Fruit fly (Drosophila melanogaster) whole organism, adult: ENCODE results near the gene CG7739.
A peak's percentile ranks its signal among the peaks of the same experiment; 100 is the strongest.

Experiments used
- CG11617 ChIP-seq: fragments of 200-800 bp; sonication (Bioruptor generic); optimal IDR thresholded peaks from 2 replicates; lab custom pipeline; 2017; ENCODE audit warnings: mild to moderate bottlenecking, missing biosample characterization, missing genetic modification reagents, missing genetic modification characterization
- CG12768 ChIP-seq: fragments of 200-800 bp; sonication (Bioruptor generic); optimal IDR thresholded peaks from 2 replicates; lab custom pipeline; 2017; ENCODE audit warnings: missing biosample characterization, missing genetic modification characterization, mild to moderate bottlenecking, moderate library complexity, missing genetic modification reagents
- CG14711 ChIP-seq: fragments of 200-800 bp; sonication (Bioruptor generic); optimal IDR thresholded peaks from 2 replicates; lab custom pipeline; 2018; ENCODE audit warnings: missing biosample characterization, mild to moderate bottlenecking, missing genetic modification characterization, moderate library complexity
- CG1620 ChIP-seq: fragments of 200-800 bp; sonication (Bioruptor generic); optimal IDR thresholded peaks from 2 replicates; lab custom pipeline; 2016; ENCODE audit warnings: missing biosample characterization, missing genetic modification characterization
- CG33017 ChIP-seq: fragments of 200-800 bp; sonication (Bioruptor generic); optimal IDR thresholded peaks from 2 replicates; lab custom pipeline; 2018; ENCODE audit warnings: missing biosample characterization, mild to moderate bottlenecking, missing genetic modification characterization, moderate library complexity
- CG5204 ChIP-seq: fragments of 200-800 bp; sonication (Bioruptor generic); optimal IDR thresholded peaks from 2 replicates; lab custom pipeline; 2016; ENCODE audit warnings: missing biosample characterization, missing genetic modification characterization
- CG7045 ChIP-seq: fragments of 200-800 bp; sonication (Bioruptor generic); optimal IDR thresholded peaks from 2 replicates; lab custom pipeline; 2017; ENCODE audit warnings: missing biosample characterization, mild to moderate bottlenecking, missing genetic modification characterization
- CG7101 ChIP-seq: fragments of 200-800 bp; sonication (Bioruptor generic); optimal IDR thresholded peaks from 2 replicates; lab custom pipeline; 2018; ENCODE audit warnings: missing biosample characterization, mild to moderate bottlenecking, missing genetic modification characterization, moderate library complexity
- Clk ChIP-seq: fragments of 200-800 bp; sonication (Bioruptor generic); optimal IDR thresholded peaks from 2 replicates; lab custom pipeline; 2017; ENCODE audit warnings: missing biosample characterization, missing genetic modification characterization
- Crg-1 ChIP-seq: fragments of 200-800 bp; sonication (Bioruptor generic); optimal IDR thresholded peaks from 2 replicates; lab custom pipeline; 2016; ENCODE audit warnings: missing biosample characterization, missing genetic modification characterization
- Hr96 ChIP-seq: fragments of 200-800 bp; sonication (Bioruptor generic); optimal IDR thresholded peaks from 2 replicates; lab custom pipeline; 2016; ENCODE audit warnings: missing biosample characterization, missing genetic modification characterization
- Mnt ChIP-seq: fragments of 200-800 bp; sonication (Bioruptor generic); optimal IDR thresholded peaks from 2 replicates; lab custom pipeline; 2016; ENCODE audit warnings: missing biosample characterization, mild to moderate bottlenecking, missing genetic modification characterization
- bab1 ChIP-seq: fragments of 200-800 bp; sonication (Bioruptor generic); optimal IDR thresholded peaks from 3 replicates; lab custom pipeline; 2019; ENCODE audit warnings: missing biosample characterization, mild to moderate bottlenecking, missing genetic modification characterization, moderate library complexity
- cic ChIP-seq: fragments of 200-800 bp; sonication (Bioruptor generic); optimal IDR thresholded peaks from 2 replicates; lab custom pipeline; 2017; ENCODE audit warnings: missing biosample characterization, mild to moderate bottlenecking, missing genetic modification characterization, moderate library complexity
- cnc ChIP-seq, 2 experiments: fragments of >200 bp; optimal IDR thresholded peaks; 2 replicates each; lab custom pipeline; 2017
- kay ChIP-seq: fragments of 200-800 bp; sonication (Bioruptor generic); peaks from one replicate; lab custom pipeline; 2016; ENCODE audit warnings: missing biosample characterization, missing genetic modification characterization, borderline replicate concordance
- ovo ChIP-seq: fragments of 200-800 bp; sonication (Bioruptor generic); optimal IDR thresholded peaks from 2 replicates; lab custom pipeline; 2016; ENCODE audit warnings: missing biosample characterization, missing genetic modification characterization
- pad ChIP-seq: fragments of 200-800 bp; sonication (Bioruptor generic); optimal IDR thresholded peaks from 3 replicates; lab custom pipeline; 2017; ENCODE audit warnings: missing biosample characterization, missing genetic modification characterization, mild to moderate bottlenecking, moderate library complexity, missing genetic modification reagents
- tj ChIP-seq: fragments of 200-800 bp; sonication (Bioruptor generic); optimal IDR thresholded peaks from 3 replicates; lab custom pipeline; 2017; ENCODE audit warnings: missing biosample characterization, mild to moderate bottlenecking, missing genetic modification characterization, moderate library complexity
- toe ChIP-seq: fragments of 200-800 bp; sonication (Bioruptor generic); optimal IDR thresholded peaks from 2 replicates; lab custom pipeline; 2016; ENCODE audit warnings: missing biosample characterization, missing genetic modification characterization

CG7739 gene

dm6 chr3L:15576357-15576756 is 13.5 kb upstream of the CG7739 start, which contains the start of gene Ufsp2:
Gene Ufsp2, plus strand, starts transcription at chr3L:15576570.
- no peak for TF ChIP-seq toe (GFP tag; lab: Kevin White, UChicago)

DNA sequence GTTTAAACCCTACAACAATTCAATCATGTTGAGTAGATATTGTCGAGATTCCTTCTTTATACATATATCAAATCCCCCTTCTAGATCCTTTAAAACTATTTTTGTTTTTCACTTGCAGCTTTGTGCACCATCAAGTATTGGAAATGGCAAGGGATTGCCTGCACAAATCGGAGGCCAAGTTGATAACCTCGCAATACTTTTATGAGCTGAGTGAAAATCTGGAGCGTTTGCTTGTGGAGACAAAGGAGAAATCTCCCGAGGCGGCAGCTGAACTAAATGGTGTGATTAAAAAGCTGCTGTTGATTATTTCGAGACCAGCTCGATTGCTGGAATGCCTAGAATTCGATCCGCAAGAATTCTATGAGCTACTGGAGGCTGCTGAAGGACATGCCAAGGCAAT is 7.7 kb upstream of the CG7739 start:
- TF ChIP-seq toe (GFP tag; lab: Kevin White, UChicago), result no peak
- no peak for TF ChIP-seq cic (GFP tag; lab: Kevin White, UChicago)
- TF ChIP-seq tj, result no peak
- no peak for TF ChIP-seq cnc (optimal IDR thresholded peaks at IDR 0.05; lab: Kevin White, UChicago)
- no peak for TF ChIP-seq pad (GFP tag; lab: Kevin White, UChicago)
- no peak for TF ChIP-seq CG12768 (GFP tag; lab: Kevin White, UChicago)

DNA sequence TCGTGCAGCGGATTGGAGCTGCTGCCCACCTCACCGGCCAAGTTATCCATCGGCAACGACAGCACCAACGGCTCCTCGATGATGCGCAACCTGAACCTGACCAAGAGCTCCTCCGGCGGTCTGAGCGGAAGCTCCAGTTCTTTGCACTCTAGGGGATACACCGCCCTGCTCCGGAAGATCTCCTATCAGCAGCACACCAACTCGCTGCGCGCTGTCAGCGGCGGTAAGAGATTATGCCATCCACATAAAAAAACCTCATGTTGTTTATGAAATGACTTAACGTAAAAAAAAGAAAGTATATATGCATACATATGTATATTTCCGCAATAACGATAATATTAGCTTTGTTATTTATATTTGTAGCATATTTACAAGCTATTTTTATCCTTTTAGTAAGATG is 5.9 kb upstream of the CG7739 start:
- TF ChIP-seq CG11617, result no peak
- no peak for TF ChIP-seq CG1620 (GFP tag; lab: Kevin White, UChicago)
- TF ChIP-seq CG7101, result no peak
- TF ChIP-seq CG5204 (GFP tag; lab: Kevin White, UChicago), result no peak
- no peak for TF ChIP-seq Clk
- TF ChIP-seq ovo, result no peak
- TF ChIP-seq toe (GFP tag; lab: Kevin White, UChicago), result no peak
- TF ChIP-seq tj, result no peak
- TF ChIP-seq CG33017 (tag; lab: Kevin White, UChicago), result no peak

DNA sequence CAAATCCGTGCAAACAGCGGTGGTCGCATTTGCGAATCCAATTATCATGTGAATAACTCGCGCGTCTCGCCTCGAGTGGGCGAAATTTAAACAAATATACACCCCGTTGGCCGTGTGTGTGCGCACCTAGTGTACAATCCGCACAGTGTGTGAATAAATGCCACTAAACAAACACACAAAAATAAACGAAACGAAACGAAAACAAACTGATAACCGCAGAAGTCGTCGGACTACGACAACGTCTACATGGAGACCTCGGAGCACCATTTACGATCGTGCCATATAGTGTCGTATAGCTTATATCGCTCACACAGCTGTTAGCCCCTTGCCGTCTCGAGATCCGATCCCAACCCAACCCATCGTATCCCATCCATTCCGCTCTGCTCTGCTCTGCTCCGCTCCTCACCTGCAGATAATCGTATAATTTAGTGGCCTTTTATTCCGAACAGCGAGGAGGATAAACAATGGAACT is 3.7 kb upstream of the CG7739 start:
- TF ChIP-seq tj (peak; percentile 39), CG7045 (GFP tag; lab: Kevin White, UChicago) (peak; percentile 69), CG7101 (peak; percentile 75), toe (GFP tag; lab: Kevin White, UChicago) (no peak), CG33017 (tag; lab: Kevin White, UChicago) (peak; percentile 87), kay (GFP tag; lab: Kevin White, UChicago) (peak; percentile 92), cic (GFP tag; lab: Kevin White, UChicago) (peak; percentile 98), CG14711 (tag; lab: Kevin White, UChicago) (peak; percentile 51), CG11617 (peak; percentile 74), Crg-1 (peak; percentile 59), Hr96 (GFP tag; lab: Kevin White, UChicago) (no peak), cnc (optimal IDR thresholded peaks at IDR 0.05; lab: Kevin White, UChicago) (no peak), Mnt (GFP tag; lab: Kevin White, UChicago) (peak; percentile 74), Clk (no peak), CG5204 (GFP tag; lab: Kevin White, UChicago) (no peak), bab1 (GFP tag; lab: Kevin White, UChicago) (no peak), pad (GFP tag; lab: Kevin White, UChicago) (peak; percentile 37), ovo (peak; percentile 68), CG12768 (GFP tag; lab: Kevin White, UChicago) (peak; percentile 86), CG1620 (GFP tag; lab: Kevin White, UChicago) (peak; percentile 54)

- TF ChIP-seq ovo (no peak), Clk (no peak), bab1 (GFP tag; lab: Kevin White, UChicago) (peak; percentile 26), CG14711 (tag; lab: Kevin White, UChicago) (peak; percentile 9), Crg-1 (peak; percentile 48), CG7045 (GFP tag; lab: Kevin White, UChicago) (no peak), tj (no peak), CG1620 (GFP tag; lab: Kevin White, UChicago) (no peak), toe (GFP tag; lab: Kevin White, UChicago) (peak; percentile 69), pad (GFP tag; lab: Kevin White, UChicago) (peak; percentile 52), CG5204 (GFP tag; lab: Kevin White, UChicago) (no peak), Hr96 (GFP tag; lab: Kevin White, UChicago) (peak; percentile 53), Mnt (GFP tag; lab: Kevin White, UChicago) (peak; percentile 6), cnc (optimal IDR thresholded peaks at IDR 0.05; lab: Kevin White, UChicago) (no peak), CG7101 (no peak), CG33017 (tag; lab: Kevin White, UChicago) (no peak), kay (GFP tag; lab: Kevin White, UChicago) (peak; percentile 13), CG11617 (no peak), cic (GFP tag; lab: Kevin White, UChicago) (no peak)
Measured at dm6 chr3L:15565829-15566433, 3.1 kb upstream of the CG7739 start, which contains the start of gene dop. Gene dop, plus strand, starts transcription at chr3L:15566013.

- TF ChIP-seq tj (peak; percentile 56), cnc (optimal IDR thresholded peaks at IDR 0.05; lab: Kevin White, UChicago) (no peak)
Measured at dm6 chr3L:15563851-15564106, 914 bp upstream of the CG7739 start.

dm6 chr3L:15562727-15563057 is 173 bp downstream of the CG7739 start:
- TF ChIP-seq toe (GFP tag; lab: Kevin White, UChicago), result no peak
- TF ChIP-seq CG5204 (GFP tag; lab: Kevin White, UChicago), result no peak
- TF ChIP-seq kay (GFP tag; lab: Kevin White, UChicago), result no peak
- no peak for TF ChIP-seq ovo
- TF ChIP-seq cic (GFP tag; lab: Kevin White, UChicago), result no peak
- TF ChIP-seq CG1620 (GFP tag; lab: Kevin White, UChicago), result no peak
- TF ChIP-seq CG14711 (tag; lab: Kevin White, UChicago), result no peak
- no peak for TF ChIP-seq Clk
- no peak for TF ChIP-seq Mnt (GFP tag; lab: Kevin White, UChicago)
- no peak for TF ChIP-seq bab1 (GFP tag; lab: Kevin White, UChicago)
- TF ChIP-seq CG33017 (tag; lab: Kevin White, UChicago), result no peak
- no peak for TF ChIP-seq tj
- no peak for TF ChIP-seq Crg-1
- no peak for TF ChIP-seq Hr96 (GFP tag; lab: Kevin White, UChicago)
- no peak for TF ChIP-seq CG11617
- no peak for TF ChIP-seq cnc (optimal IDR thresholded peaks at IDR 0.05; lab: Kevin White, UChicago)
- no peak for TF ChIP-seq CG7101
- TF ChIP-seq pad (GFP tag; lab: Kevin White, UChicago), result no peak
- TF ChIP-seq CG7045 (GFP tag; lab: Kevin White, UChicago), result no peak
